Fruit fly (Drosophila melanogaster) whole organism, adult: ENCODE measurements around the gene Polr1F.

Experiments
- CG14711 ChIP-seq: fragments of 200-800 bp; sonication (Bioruptor generic); optimal IDR thresholded peaks from 2 replicates; lab custom pipeline; 2018; ENCODE audit warnings: missing biosample characterization, mild to moderate bottlenecking, missing genetic modification characterization, moderate library complexity
- CG33017 ChIP-seq: fragments of 200-800 bp; sonication (Bioruptor generic); optimal IDR thresholded peaks from 2 replicates; lab custom pipeline; 2018; ENCODE audit warnings: missing biosample characterization, mild to moderate bottlenecking, missing genetic modification characterization, moderate library complexity
- CG7045 ChIP-seq: fragments of 200-800 bp; sonication (Bioruptor generic); optimal IDR thresholded peaks from 2 replicates; lab custom pipeline; 2017; ENCODE audit warnings: missing biosample characterization, mild to moderate bottlenecking, missing genetic modification characterization
- Crg-1 ChIP-seq: fragments of 200-800 bp; sonication (Bioruptor generic); optimal IDR thresholded peaks from 2 replicates; lab custom pipeline; 2016; ENCODE audit warnings: missing biosample characterization, missing genetic modification characterization
- Mnt ChIP-seq: fragments of 200-800 bp; sonication (Bioruptor generic); optimal IDR thresholded peaks from 2 replicates; lab custom pipeline; 2016; ENCODE audit warnings: missing biosample characterization, mild to moderate bottlenecking, missing genetic modification characterization
- bab1 ChIP-seq: fragments of 200-800 bp; sonication (Bioruptor generic); optimal IDR thresholded peaks from 3 replicates; lab custom pipeline; 2019; ENCODE audit warnings: missing biosample characterization, mild to moderate bottlenecking, missing genetic modification characterization, moderate library complexity
- cic ChIP-seq: fragments of 200-800 bp; sonication (Bioruptor generic); optimal IDR thresholded peaks from 2 replicates; lab custom pipeline; 2017; ENCODE audit warnings: missing biosample characterization, mild to moderate bottlenecking, missing genetic modification characterization, moderate library complexity
- cnc ChIP-seq, 2 experiments: fragments of >200 bp; optimal IDR thresholded peaks; 2 replicates each; lab custom pipeline; 2017
- kay ChIP-seq: fragments of 200-800 bp; sonication (Bioruptor generic); peaks from one replicate; lab custom pipeline; 2016; ENCODE audit warnings: missing biosample characterization, missing genetic modification characterization, borderline replicate concordance
- ovo ChIP-seq: fragments of 200-800 bp; sonication (Bioruptor generic); optimal IDR thresholded peaks from 2 replicates; lab custom pipeline; 2016; ENCODE audit warnings: missing biosample characterization, missing genetic modification characterization
- pad ChIP-seq: fragments of 200-800 bp; sonication (Bioruptor generic); optimal IDR thresholded peaks from 3 replicates; lab custom pipeline; 2017; ENCODE audit warnings: missing biosample characterization, missing genetic modification characterization, mild to moderate bottlenecking, moderate library complexity, missing genetic modification reagents
- toe ChIP-seq: fragments of 200-800 bp; sonication (Bioruptor generic); optimal IDR thresholded peaks from 2 replicates; lab custom pipeline; 2016; ENCODE audit warnings: missing biosample characterization, missing genetic modification characterization

DNA sequence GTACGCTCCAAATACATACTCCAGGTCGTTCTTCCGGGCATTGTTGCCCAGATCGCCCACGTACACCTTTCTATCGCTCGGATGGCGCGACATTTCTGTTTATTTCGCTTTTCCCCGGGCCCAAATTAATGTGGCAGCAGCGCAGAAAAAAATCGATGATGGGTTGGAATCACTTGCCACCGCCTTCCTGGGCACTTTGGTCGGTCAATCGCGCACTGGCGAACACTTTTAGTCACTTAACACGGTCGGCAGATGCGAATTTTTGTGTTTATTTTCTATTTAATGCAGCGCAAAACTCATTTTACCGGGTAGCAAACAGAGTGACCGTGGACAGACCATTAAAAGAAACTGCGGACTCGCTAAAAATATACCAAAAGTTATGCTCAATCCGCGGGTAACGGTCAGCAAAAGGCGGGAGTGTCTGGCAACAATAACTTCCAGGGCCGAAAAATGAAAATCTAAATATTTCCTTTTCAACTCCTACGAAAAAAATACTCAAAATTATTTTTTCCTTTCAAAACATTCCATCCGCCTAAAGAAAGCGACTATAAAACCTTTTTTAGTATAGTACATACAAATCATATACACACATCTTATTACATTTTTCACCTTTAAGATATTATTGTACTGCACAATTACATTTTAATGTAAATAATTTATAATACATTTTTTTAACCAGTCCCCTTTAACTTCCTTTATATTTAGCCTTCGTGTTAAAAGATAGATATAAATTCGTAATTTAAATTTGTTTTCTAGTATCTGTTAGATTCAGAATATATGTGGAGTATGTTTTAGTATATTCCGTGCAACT is 12.4 kb upstream of the Polr1F start, which contains the start of gene x16:
- TF ChIP-seq toe (GFP tag; lab: Kevin White, UChicago): no peak
- no peak for TF ChIP-seq ovo
- no peak for TF ChIP-seq CG7045 (GFP tag; lab: Kevin White, UChicago)
- no peak for TF ChIP-seq CG14711 (tag; lab: Kevin White, UChicago)
- TF ChIP-seq Mnt (GFP tag; lab: Kevin White, UChicago): no peak
- no peak for TF ChIP-seq cic (GFP tag; lab: Kevin White, UChicago)
- TF ChIP-seq CG33017 (tag; lab: Kevin White, UChicago): no peak
- no peak for TF ChIP-seq pad (GFP tag; lab: Kevin White, UChicago)
- no peak for TF ChIP-seq cnc (optimal IDR thresholded peaks at IDR 0.05; lab: Kevin White, UChicago)
- no peak for TF ChIP-seq kay (GFP tag; lab: Kevin White, UChicago)
- no peak for TF ChIP-seq bab1 (GFP tag; lab: Kevin White, UChicago)
- no peak for TF ChIP-seq Crg-1 (GFP tag; lab: Kevin White, UChicago)
